Worm (Caenorhabditis elegans): ENCODE results near the gene H20J04.9.

Gene H20J04.9

DNA sequence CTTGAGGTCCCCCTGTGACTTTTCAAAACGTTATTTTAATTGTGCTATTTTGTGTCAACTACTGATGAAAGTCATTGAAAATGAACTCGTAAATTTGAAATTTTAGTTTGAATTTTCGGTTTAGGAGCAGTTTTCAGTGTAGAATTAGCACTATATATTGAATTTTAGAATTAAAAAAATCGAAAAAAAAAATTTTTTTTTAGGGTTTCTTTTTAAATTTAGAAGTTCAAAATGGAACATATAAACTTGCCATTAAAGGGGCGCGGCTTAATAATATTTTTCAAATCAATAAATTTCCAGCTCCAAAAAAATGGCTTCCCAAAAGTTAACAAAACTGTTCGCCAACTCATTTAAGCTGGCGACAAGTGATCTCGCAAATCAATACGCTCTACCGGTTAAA is at the start of gene H20J04.9:
Gene H20J04.9, plus strand, starts transcription at position 301 of the 400 bp plus-strand sequence.
- TF ChIP-seq lin-39 (tag; optimal IDR thresholded peaks at IDR 0.05): no peak
- no peak for TF ChIP-seq snu-23 (GFP tag; optimal IDR thresholded peaks at IDR 0.05)
- TF ChIP-seq nhr-12 (tag; optimal IDR thresholded peaks at IDR 0.05): no peak
- TF ChIP-seq aha-1 (tag; optimal IDR thresholded peaks at IDR 0.05): no peak
- TF ChIP-seq egl-13 (tag; optimal IDR thresholded peaks at IDR 0.05): no peak
- no peak for TF ChIP-seq nhr-19 (GFP tag; conservative IDR thresholded peaks at IDR 0.05)
- no peak for TF ChIP-seq nhr-85 (tag)
- no peak for TF ChIP-seq lin-14 (GFP tag; optimal IDR thresholded peaks at IDR 0.05)
- TF ChIP-seq alr-1 (tag; optimal IDR thresholded peaks at IDR 0.05; ENCODE audit: borderline replicate concordance): no peak
- no peak for TF ChIP-seq unc-62 (GFP tag; optimal IDR thresholded peaks at IDR 0.05)

DNA sequence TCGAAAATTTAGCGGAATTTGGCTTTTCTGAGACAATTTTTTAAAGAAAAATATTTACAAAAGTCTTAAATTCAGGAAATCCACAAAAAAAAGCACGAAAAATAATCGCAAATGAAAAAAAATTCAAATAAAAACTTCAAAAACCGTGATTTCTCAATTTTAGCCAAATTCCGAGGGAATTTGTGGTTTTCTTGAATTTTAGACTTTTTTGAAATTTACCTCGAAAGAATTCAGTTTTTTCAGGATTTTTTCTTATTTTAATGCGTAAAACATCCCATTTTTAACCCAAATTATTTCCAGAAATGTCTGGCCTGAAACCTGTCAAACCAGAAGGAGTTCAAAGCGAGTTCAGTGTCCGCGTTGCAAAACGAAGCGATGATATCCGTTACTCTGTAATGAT is 49.7 kb upstream of the H20J04.9 start, which contains the start of gene gtf-2F1:
Gene gtf-2F1, plus strand, starts transcription at position 301 of the 400 bp plus-strand sequence.
- TF ChIP-seq xbp-1 (tag; optimal IDR thresholded peaks at IDR 0.05): no peak
- no peak for TF ChIP-seq mef-2 (tag; optimal IDR thresholded peaks at IDR 0.05)
- no peak for TF ChIP-seq nhr-47 (tag; optimal IDR thresholded peaks at IDR 0.05)
- no peak for TF ChIP-seq fos-1 (tag; optimal IDR thresholded peaks at IDR 0.05)
- TF ChIP-seq nhr-237 (tag; optimal IDR thresholded peaks at IDR 0.05): no peak
- TF ChIP-seq elt-3 (tag; optimal IDR thresholded peaks at IDR 0.05): no peak
- TF ChIP-seq sox-4 (tag; optimal IDR thresholded peaks at IDR 0.05): no peak
- TF ChIP-seq mdl-1 (tag; optimal IDR thresholded peaks at IDR 0.05): no peak

- no peak for TF ChIP-seq unc-30 (tag; optimal IDR thresholded peaks at IDR 0.05)
- no peak for TF ChIP-seq nhr-77 (tag; optimal IDR thresholded peaks at IDR 0.05)
- TF ChIP-seq ceh-8 (GFP tag; optimal IDR thresholded peaks at IDR 0.05): no peak
- TF ChIP-seq lin-15B (tag; optimal IDR thresholded peaks at IDR 0.05): no peak
- no peak for TF ChIP-seq nhr-76 (tag; optimal IDR thresholded peaks at IDR 0.05)
- no peak for TF ChIP-seq fos-1 (tag; optimal IDR thresholded peaks at IDR 0.05)
- no peak for TF ChIP-seq nhr-84 (tag; optimal IDR thresholded peaks at IDR 0.05)
- no peak for TF ChIP-seq ceh-63 (GFP tag; optimal IDR thresholded peaks at IDR 0.05)
- TF ChIP-seq nhr-90 (tag; optimal IDR thresholded peaks at IDR 0.05; ENCODE audit: poor library complexity): no peak
- TF ChIP-seq tlp-1 (tag; optimal IDR thresholded peaks at IDR 0.05): no peak
- TF ChIP-seq nhr-19 (GFP tag; conservative IDR thresholded peaks at IDR 0.05): no peak
- no peak for TF ChIP-seq sup-37 (GFP tag; optimal IDR thresholded peaks at IDR 0.05)
- TF ChIP-seq swsn-7 (tag; optimal IDR thresholded peaks at IDR 0.05): no peak
- TF ChIP-seq sptf-1 (tag; optimal IDR thresholded peaks at IDR 0.05): no peak
Measured at ce11 chrII:4306921-4307630, 43.9 kb upstream of the H20J04.9 start, which contains the start of gene Y52E8A.3. Y52E8A.3 (minus strand) TSS chrII:4306971.

DNA sequence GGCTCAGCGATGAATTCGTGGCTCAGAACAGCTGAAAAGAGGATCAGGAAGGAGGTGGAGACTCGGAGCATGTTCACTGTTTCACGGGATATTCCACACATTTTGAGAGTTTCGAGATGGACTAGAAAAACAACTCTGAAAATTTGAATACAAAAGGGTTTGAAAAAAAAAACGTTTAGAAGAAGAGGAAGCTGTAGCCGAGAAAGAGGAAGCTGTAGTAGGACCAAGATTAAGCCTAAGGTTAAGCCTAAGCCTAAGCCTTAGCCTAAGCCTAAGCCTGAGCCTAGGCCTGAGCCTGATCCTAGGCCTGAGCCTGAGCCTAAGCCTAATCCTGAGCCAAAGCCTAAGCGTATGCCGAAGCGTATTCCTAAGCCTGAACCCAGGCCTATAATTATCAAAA is 38.9 kb upstream of the H20J04.9 start, which contains the start of gene plep-1:
Gene plep-1, minus strand, starts transcription at position 101 of the 400 bp plus-strand sequence.
- no peak for TF ChIP-seq nhr-237 (tag; optimal IDR thresholded peaks at IDR 0.05)
- TF ChIP-seq fos-1 (tag; optimal IDR thresholded peaks at IDR 0.05): no peak
- TF ChIP-seq ets-5 (GFP tag; IDR thresholded peaks at IDR 0.05): no peak
- TF ChIP-seq mab-9 (GFP tag; IDR thresholded peaks at IDR 0.05): no peak
- no peak for TF ChIP-seq sup-37 (GFP tag; optimal IDR thresholded peaks at IDR 0.05)
- TF ChIP-seq ztf-11 (tag; optimal IDR thresholded peaks at IDR 0.05): no peak
- TF ChIP-seq elt-3 (tag; optimal IDR thresholded peaks at IDR 0.05): no peak
- no peak for TF ChIP-seq pag-3 (tag; optimal IDR thresholded peaks at IDR 0.05; ENCODE audit: borderline replicate concordance, insufficient read depth)
- no peak for TF ChIP-seq aha-1 (tag; optimal IDR thresholded peaks at IDR 0.05)
- no peak for TF ChIP-seq alr-1 (tag; optimal IDR thresholded peaks at IDR 0.05; ENCODE audit: borderline replicate concordance)
- no peak for TF ChIP-seq dsc-1 (tag; optimal IDR thresholded peaks at IDR 0.05)
- no peak for TF ChIP-seq lin-13 (GFP tag; optimal IDR thresholded peaks at IDR 0.05)

All from whole organism, L1 larva.